Fruit fly (Drosophila melanogaster) whole organism, prepupa: Measurements from ENCODE around the gene CG34301.

ENCODE experiments used
- Blimp-1 ChIP-seq: fragments of 200-800 bp; sonication (Bioruptor generic); optimal IDR thresholded peaks from 3 replicates; lab custom pipeline; 2017; ENCODE audit warnings: missing biosample characterization, missing genetic modification characterization, mild to moderate bottlenecking, moderate library complexity, missing genetic modification reagents
- CG10631 ChIP-seq: fragments of 200-800 bp; sonication (Bioruptor generic); optimal IDR thresholded peaks from 2 replicates; lab custom pipeline; 2016; ENCODE audit warnings: missing biosample characterization, missing genetic modification characterization
- CG11294 ChIP-seq: fragments of 200-800 bp; sonication (Bioruptor generic); IDR thresholded peaks from 2 replicates; pipeline ENCODE4 v1.3.6; 2022; ENCODE audit warnings: missing biosample characterization, missing genetic modification characterization
- CG11762 ChIP-seq: fragments of 200-800 bp; sonication (Bioruptor generic); optimal IDR thresholded peaks from 3 replicates; lab custom pipeline; 2016; ENCODE audit warnings: missing biosample characterization, missing genetic modification characterization; ENCODE audit not compliant: insufficient read depth
- CG11902 ChIP-seq: fragments of 200-800 bp; sonication (Bioruptor generic); optimal IDR thresholded peaks from 3 replicates; lab custom pipeline; 2016; ENCODE audit warnings: missing biosample characterization, missing genetic modification characterization
- CG15336 ChIP-seq: fragments of 200-800 bp; sonication (Bioruptor generic); IDR thresholded peaks from 2 replicates; pipeline ENCODE4 v1.3.6; 2022; ENCODE audit warnings: missing biosample characterization, missing genetic modification characterization
- CG1621 ChIP-seq: fragments of 200-800 bp; sonication (Bioruptor generic); optimal IDR thresholded peaks from 3 replicates; lab custom pipeline; 2018; ENCODE audit warnings: missing biosample characterization, mild to moderate bottlenecking, missing genetic modification characterization
- CG16779 ChIP-seq: fragments of 200-800 bp; sonication (Bioruptor generic); optimal IDR thresholded peaks from 3 replicates; lab custom pipeline; 2017; ENCODE audit warnings: missing biosample characterization, mild to moderate bottlenecking, missing genetic modification characterization
- CG3032 ChIP-seq: fragments of 200-800 bp; optimal IDR thresholded peaks from 2 replicates; lab custom pipeline; 2019; ENCODE audit warnings: missing biosample characterization, mild to moderate bottlenecking, missing genetic modification characterization, moderate library complexity
- CG32006 ChIP-seq: fragments of 200-800 bp; sonication (Bioruptor generic); optimal IDR thresholded peaks from 3 replicates; lab custom pipeline; 2017; ENCODE audit warnings: missing biosample characterization, mild to moderate bottlenecking, missing genetic modification characterization
- CG3919 ChIP-seq: fragments of 200-800 bp; sonication (Bioruptor generic); optimal IDR thresholded peaks from 3 replicates; lab custom pipeline; 2016; ENCODE audit warnings: missing biosample characterization, missing genetic modification characterization
- CG4318 ChIP-seq: fragments of 200-800 bp; sonication (Bioruptor generic); optimal IDR thresholded peaks from 3 replicates; lab custom pipeline; 2017; ENCODE audit warnings: missing biosample characterization, mild to moderate bottlenecking, missing genetic modification characterization
- CG6163 ChIP-seq: fragments of 200-800 bp; sonication (Bioruptor generic); IDR thresholded peaks from 3 replicates; pipeline ENCODE4 v1.3.6; 2022; ENCODE audit warnings: missing biosample characterization, missing genetic modification characterization
- CG6792 ChIP-seq: fragments of 200-800 bp; sonication (Bioruptor generic); optimal IDR thresholded peaks from 3 replicates; lab custom pipeline; 2016; ENCODE audit warnings: missing biosample characterization, missing genetic modification characterization
- CG6854 ChIP-seq: fragments of 200-800 bp; sonication (Bioruptor generic); optimal IDR thresholded peaks from 2 replicates; lab custom pipeline; 2017; ENCODE audit warnings: missing biosample characterization, mild to moderate bottlenecking, missing genetic modification characterization
- CG7368 ChIP-seq: fragments of 200-800 bp; sonication (Bioruptor generic); optimal IDR thresholded peaks from 3 replicates; lab custom pipeline; 2016; ENCODE audit warnings: missing biosample characterization, missing genetic modification characterization
- CG8119 ChIP-seq: fragments of 200-800 bp; sonication (Bioruptor generic); IDR thresholded peaks from 3 replicates; pipeline ENCODE4 v1.3.6; 2022; ENCODE audit warnings: missing biosample characterization, missing genetic modification characterization
- CG8319 ChIP-seq: fragments of 200-800 bp; sonication (Bioruptor generic); optimal IDR thresholded peaks from 3 replicates; lab custom pipeline; 2016; ENCODE audit warnings: missing biosample characterization, missing genetic modification characterization
- Ets21C ChIP-seq: fragments of 200-800 bp; sonication (Bioruptor generic); optimal IDR thresholded peaks from 3 replicates; lab custom pipeline; 2016; ENCODE audit warnings: missing biosample characterization, missing genetic modification characterization
- Ets96B ChIP-seq: fragments of 200-800 bp; optimal IDR thresholded peaks from 2 replicates; lab custom pipeline; 2019; ENCODE audit warnings: missing biosample characterization, mild to moderate bottlenecking, missing genetic modification characterization, moderate library complexity
- Gug ChIP-seq: fragments of 200-800 bp; sonication (Bioruptor generic); IDR thresholded peaks from 2 replicates; pipeline ENCODE4 v1.3.6; 2022; ENCODE audit warnings: missing biosample characterization, missing genetic modification characterization
- Hr38 ChIP-seq: sonication (Bioruptor generic); optimal IDR thresholded peaks from 2 replicates; lab custom pipeline; 2016; ENCODE audit warnings: missing biosample characterization, missing genetic modification characterization
- Hr39 ChIP-seq: fragments of 200-800 bp; sonication (Bioruptor generic); optimal IDR thresholded peaks from 2 replicates; lab custom pipeline; 2016; ENCODE audit warnings: missing biosample characterization, missing genetic modification characterization
- Lpt ChIP-seq: fragments of 200-800 bp; sonication (Bioruptor generic); optimal IDR thresholded peaks from 3 replicates; lab custom pipeline; 2016; ENCODE audit warnings: missing biosample characterization, missing genetic modification characterization
- Met ChIP-seq: fragments of 200-800 bp; sonication (Bioruptor generic); optimal IDR thresholded peaks from 3 replicates; lab custom pipeline; 2016; ENCODE audit warnings: missing biosample characterization, missing genetic modification characterization
- OdsH ChIP-seq: fragments of 200-800 bp; sonication (Bioruptor generic); optimal IDR thresholded peaks from 3 replicates; lab custom pipeline; 2016; ENCODE audit warnings: missing biosample characterization, missing genetic modification characterization
- Smox ChIP-seq: fragments of 200-800 bp; sonication (Bioruptor generic); optimal IDR thresholded peaks from 3 replicates; lab custom pipeline; 2016; ENCODE audit warnings: missing biosample characterization, missing genetic modification characterization
- Sox102F ChIP-seq: fragments of 200-800 bp; sonication (Bioruptor generic); optimal IDR thresholded peaks from 2 replicates; lab custom pipeline; 2016; ENCODE audit warnings: missing biosample characterization, mild to moderate bottlenecking, missing genetic modification characterization
- achi ChIP-seq: fragments of 200-800 bp; sonication (Bioruptor generic); optimal IDR thresholded peaks from 3 replicates; lab custom pipeline; 2016; ENCODE audit warnings: missing biosample characterization, missing genetic modification characterization
- acj6 ChIP-seq: fragments of 200-800 bp; sonication (Bioruptor generic); optimal IDR thresholded peaks from 3 replicates; lab custom pipeline; 2016; ENCODE audit warnings: missing biosample characterization, missing genetic modification characterization
- cyc ChIP-seq: fragments of 200-800 bp; sonication (Bioruptor generic); optimal IDR thresholded peaks from 3 replicates; lab custom pipeline; 2016; ENCODE audit warnings: missing biosample characterization, missing genetic modification characterization
- dsx ChIP-seq: fragments of 200-800 bp; optimal IDR thresholded peaks from 3 replicates; lab custom pipeline; 2019; ENCODE audit warnings: missing biosample characterization, mild to moderate bottlenecking, missing genetic modification characterization, moderate library complexity; ENCODE audit not compliant: poor library complexity, severe bottlenecking
- eg ChIP-seq: fragments of 200-800 bp; sonication (Bioruptor generic); IDR thresholded peaks from 3 replicates; pipeline ENCODE4 v1.3.6; 2022; ENCODE audit warnings: missing biosample characterization, missing genetic modification characterization
- esn ChIP-seq: fragments of 200-800 bp; sonication (Bioruptor generic); optimal IDR thresholded peaks from 2 replicates; lab custom pipeline; 2016; ENCODE audit warnings: missing biosample characterization, mild to moderate bottlenecking, missing genetic modification characterization, moderate library complexity
- fd59A ChIP-seq: fragments of 200-800 bp; sonication (Bioruptor generic); optimal IDR thresholded peaks from 2 replicates; lab custom pipeline; 2017; ENCODE audit warnings: missing biosample characterization, mild to moderate bottlenecking, missing genetic modification characterization, missing genetic modification reagents
- fd85E ChIP-seq: fragments of 200-800 bp; sonication (Bioruptor generic); optimal IDR thresholded peaks from 3 replicates; lab custom pipeline; 2016; ENCODE audit warnings: missing biosample characterization, missing genetic modification characterization
- net ChIP-seq: fragments of 200-800 bp; sonication (Bioruptor generic); optimal IDR thresholded peaks from 3 replicates; lab custom pipeline; 2016; ENCODE audit warnings: missing biosample characterization, missing genetic modification characterization
- pdm3 ChIP-seq: fragments of 200-800 bp; sonication (Bioruptor generic); optimal IDR thresholded peaks from 3 replicates; lab custom pipeline; 2016; ENCODE audit warnings: missing biosample characterization, missing genetic modification characterization
- salr ChIP-seq, 2 experiments: fragments of 200-800 bp; sonication (Bioruptor generic); optimal IDR thresholded peaks; 3 replicates each; lab custom pipeline; 2016 to 2018; ENCODE audit warnings: missing biosample characterization in 2 of 2, missing genetic modification characterization in 2 of 2, mild to moderate bottlenecking in 1 of 2
- spab ChIP-seq: fragments of 200-800 bp; sonication (Bioruptor generic); optimal IDR thresholded peaks from 2 replicates; lab custom pipeline; 2017; ENCODE audit warnings: missing biosample characterization, mild to moderate bottlenecking, missing genetic modification characterization, missing genetic modification reagents
- ss ChIP-seq, 2 experiments: fragments of 200-800 bp; sonication (Bioruptor generic); optimal IDR thresholded peaks; 2 replicates in 1 of 2; 3 replicates in 1 of 2; lab custom pipeline; 2017 to 2018; ENCODE audit warnings: mild to moderate bottlenecking in 2 of 2, missing biosample characterization in 2 of 2, missing genetic modification characterization in 2 of 2, moderate library complexity in 1 of 2
- svp ChIP-seq: fragments of 200-800 bp; sonication (Bioruptor generic); peaks from one replicate; lab custom pipeline; 2016; ENCODE audit warnings: missing biosample characterization, missing genetic modification characterization
- vri ChIP-seq: fragments of 200-800 bp; sonication (Bioruptor generic); optimal IDR thresholded peaks from 3 replicates; lab custom pipeline; 2016; ENCODE audit warnings: missing biosample characterization, mild to moderate bottlenecking, missing genetic modification characterization

The CG34301 gene

DNA sequence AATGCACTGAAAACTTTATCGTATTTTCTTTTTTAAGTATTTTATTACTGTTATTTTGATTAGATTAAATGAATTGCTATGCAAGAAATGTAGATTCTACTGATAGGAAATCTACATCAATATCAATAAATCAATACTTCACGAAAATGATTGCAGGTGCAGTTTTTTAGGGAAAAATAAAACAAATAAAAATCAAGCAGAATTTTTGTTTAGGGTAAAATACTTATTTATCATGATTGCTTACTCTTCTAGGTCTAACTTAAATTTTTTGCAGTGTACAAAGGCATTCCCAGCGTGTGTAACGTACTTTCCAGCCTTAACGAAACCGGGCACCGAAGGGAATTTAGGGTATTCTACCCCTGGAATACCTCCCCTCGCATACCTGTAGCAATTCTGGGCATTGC, 35.3 kb downstream of the CG34301 start (continued):
- TF ChIP-seq Hr39 (GFP tag; lab: Kevin White, UChicago) (peak; percentile 54), fd59A (GFP tag; lab: Kevin White, UChicago) (peak; percentile 50), eg (GFP tag; lab: Robert Waterston, UW) (no peak), CG11902 (GFP tag; lab: Kevin White, UChicago) (peak; percentile 38), OdsH (GFP tag; lab: Kevin White, UChicago) (peak; percentile 64), CG6792 (GFP tag; lab: Kevin White, UChicago) (peak; percentile 57), Hr38 (GFP tag; lab: Kevin White, UChicago) (no peak), CG3919 (GFP tag; lab: Kevin White, UChicago) (peak; percentile 47), CG15336 (GFP tag; lab: Robert Waterston, UW) (peak; percentile 31; the same call in 1 of the 2 replicates), Ets21C (GFP tag; lab: Kevin White, UChicago) (peak; percentile 38), CG11294 (GFP tag; lab: Robert Waterston, UW) (no peak), vri (peak; percentile 43), Met (GFP tag; lab: Kevin White, UChicago) (peak; percentile 77), Sox102F (GFP tag; lab: Kevin White, UChicago) (peak; percentile 50), esn (GFP tag; lab: Kevin White, UChicago) (peak; percentile 80), cyc (GFP tag; lab: Kevin White, UChicago) (peak; percentile 51), achi (peak; percentile 60), CG11762 (GFP tag; lab: Kevin White, UChicago) (no peak), CG4318 (GFP tag; lab: Kevin White, UChicago) (no peak), pdm3 (GFP tag; lab: Kevin White, UChicago) (peak; percentile 59), Blimp-1 (GFP tag; lab: Kevin White, UChicago) (no peak), CG10631 (GFP tag; lab: Kevin White, UChicago) (peak; percentile 56)

DNA sequence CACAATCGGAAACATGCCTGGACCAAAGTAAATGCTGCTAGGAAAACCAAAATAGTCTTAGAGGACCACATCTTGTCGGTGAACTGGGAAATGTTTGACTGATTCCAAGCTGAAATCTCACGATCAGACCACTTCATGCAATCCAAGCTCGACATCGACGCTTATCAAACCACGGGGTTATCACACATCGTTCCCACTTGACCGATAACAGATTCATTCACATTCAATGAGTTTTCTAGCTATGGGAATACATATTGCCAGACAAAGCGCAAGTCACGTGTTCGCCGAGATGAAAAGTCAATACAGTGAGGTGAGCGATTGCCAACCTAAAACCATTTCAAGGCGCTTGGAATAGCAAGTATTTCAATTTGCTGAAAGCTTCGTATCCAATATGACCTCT, 36.5 kb downstream of the CG34301 start:
- TF ChIP-seq vri (peak; percentile 12), CG10631 (GFP tag; lab: Kevin White, UChicago) (no peak), svp (GFP tag; lab: Kevin White, UChicago) (peak; percentile 94)

DNA sequence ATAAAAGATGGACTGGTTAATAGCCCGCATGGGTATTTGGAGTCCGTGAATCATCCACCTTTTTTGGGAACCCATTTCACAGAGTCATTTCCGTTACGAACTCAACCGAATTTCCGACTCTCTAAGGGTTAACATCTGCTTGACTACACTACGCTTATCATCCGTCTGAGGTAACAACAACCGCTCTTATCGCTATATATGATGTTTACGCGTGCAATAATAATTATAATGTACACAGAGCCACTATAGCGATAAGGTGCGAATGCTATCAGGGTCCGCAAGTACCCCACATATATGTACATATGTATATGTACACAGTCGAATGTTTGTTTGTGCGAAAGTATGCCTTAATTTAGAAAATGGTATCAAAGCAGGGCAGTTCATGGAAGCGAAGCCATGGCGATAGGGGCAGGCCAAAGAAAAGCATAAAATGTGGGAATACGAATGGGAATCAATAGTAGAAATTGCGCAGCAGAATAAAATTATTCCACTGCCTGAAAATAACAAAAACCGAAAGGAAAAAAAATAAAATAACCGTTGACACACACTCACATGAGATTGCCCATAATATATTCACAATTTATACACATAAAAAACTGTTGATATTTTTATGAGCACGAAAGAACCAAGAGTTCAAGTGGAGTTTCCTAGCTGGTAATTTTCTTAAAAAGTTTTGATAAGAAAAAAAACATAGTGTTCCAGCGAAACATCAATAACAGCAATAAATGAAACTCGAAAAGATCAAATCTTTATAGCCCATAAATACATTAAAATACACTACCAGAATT, 37.4 kb downstream of the CG34301 start:
- TF ChIP-seq fd85E (no peak), Sox102F (GFP tag; lab: Kevin White, UChicago) (peak; percentile 62), CG3032 (peak; percentile 83), cyc (GFP tag; lab: Kevin White, UChicago) (no peak), eg (GFP tag; lab: Robert Waterston, UW) (peak; percentile 70; the same call in 1 of the 3 replicates), CG3919 (GFP tag; lab: Kevin White, UChicago) (peak; percentile 55), Gug (GFP tag; lab: Robert Waterston, UW) (peak; percentile 71), CG7368 (GFP tag; lab: Kevin White, UChicago) (peak; percentile 43), net (GFP tag; lab: Kevin White, UChicago) (peak; percentile 32), CG32006 (GFP tag; lab: Kevin White, UChicago) (peak; percentile 38), CG10631 (GFP tag; lab: Kevin White, UChicago) (peak; percentile 26), acj6 (no peak), ss (GFP tag; optimal IDR thresholded peaks at IDR 0.05; lab: Kevin White, UChicago) (peak; percentile 55 to 78), CG15336 (GFP tag; lab: Robert Waterston, UW) (peak; percentile 22; the same call in 1 of the 2 replicates), achi (peak; percentile 11), dsx (GFP tag; lab: Kevin White, UChicago) (no peak), CG16779 (tag; lab: Kevin White, UChicago) (peak; percentile 67), salr (GFP tag; optimal IDR thresholded peaks at IDR 0.05; lab: Kevin White, UChicago) (peak in 1 of 2 experiments; percentile 34), CG6854 (peak; percentile 11), CG4318 (GFP tag; lab: Kevin White, UChicago) (no peak), Ets96B (tag; lab: Kevin White, UChicago) (peak; percentile 88), Smox (peak; percentile 16), CG11902 (GFP tag; lab: Kevin White, UChicago) (no peak), Hr38 (GFP tag; lab: Kevin White, UChicago) (no peak), spab (peak; percentile 61), CG6163 (GFP tag; lab: Robert Waterston, UW) (peak; percentile 60; the same call in 1 of the 3 replicates), Lpt (GFP tag; lab: Kevin White, UChicago) (peak; percentile 52), vri (peak; percentile 99), CG11294 (GFP tag; lab: Robert Waterston, UW) (peak; percentile 50; the same call in 1 of the 2 replicates), CG1621 (tag; lab: Kevin White, UChicago) (peak; percentile 47), CG8319 (GFP tag; lab: Kevin White, UChicago) (peak; percentile 66), fd59A (GFP tag; lab: Kevin White, UChicago) (no peak), CG8119 (GFP tag; lab: Robert Waterston, UW) (0 out of 3 replicates have a peak, but pooled peaks have one; percentile 11)
